Worm (Caenorhabditis elegans): ENCODE data around the gene col-103.

DNA sequence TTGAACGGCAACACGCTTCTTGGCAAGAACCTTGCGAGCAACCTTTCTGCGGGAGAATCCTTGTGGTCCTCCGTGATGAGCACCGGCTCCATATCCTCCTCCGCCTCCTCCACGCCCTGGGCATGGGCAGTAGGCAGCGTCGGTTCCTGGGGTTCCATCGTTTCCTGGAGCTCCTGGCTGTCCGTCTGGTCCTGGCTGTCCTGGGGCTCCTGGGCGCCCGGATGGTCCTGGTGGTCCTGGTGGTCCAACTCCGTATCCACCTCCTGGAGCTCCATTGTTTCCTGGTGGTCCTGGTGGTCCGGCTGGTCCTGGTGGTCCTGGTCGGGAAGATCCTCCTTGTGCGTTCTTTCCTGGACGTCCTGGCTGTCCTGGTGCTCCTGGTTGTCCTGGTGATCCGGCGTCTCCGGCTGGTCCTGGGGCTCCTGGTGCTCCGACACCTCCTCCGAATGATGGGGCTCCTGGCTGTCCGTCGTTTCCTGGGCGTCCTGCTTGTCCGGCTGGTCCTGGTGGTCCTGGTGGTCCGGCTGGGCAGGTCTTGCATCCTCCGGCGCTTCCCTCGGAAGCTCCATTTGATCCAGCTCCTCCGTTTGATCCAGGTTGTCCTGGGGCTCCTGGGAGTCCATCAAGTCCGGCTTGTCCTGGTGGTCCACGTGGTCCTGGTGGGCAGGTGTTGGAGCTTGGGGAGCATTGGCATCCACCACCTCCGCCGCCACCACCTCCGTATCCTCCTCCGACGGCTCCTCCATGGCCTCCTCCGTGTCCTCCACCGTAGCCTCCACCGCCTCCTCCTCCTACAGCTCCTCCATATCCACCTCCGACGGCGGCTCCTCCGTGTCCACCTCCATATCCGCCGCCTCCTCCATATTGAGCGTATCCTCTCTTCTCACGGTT lies 747 bp downstream of the col-103 start:
- TF ChIP-seq ama-1 (optimal IDR thresholded peaks at IDR 0.05) (no peak), nhr-77 (tag; optimal IDR thresholded peaks at IDR 0.05) (no peak), snpc-4 (tag; optimal IDR thresholded peaks at IDR 0.05) (no peak), ces-1 (GFP tag; optimal IDR thresholded peaks at IDR 0.05) (no peak), sox-4 (tag; optimal IDR thresholded peaks at IDR 0.05) (no peak)

Measured in whole organism, L1 larva.